Worm (Caenorhabditis elegans) whole organism, L4/young adult: Measurements from ENCODE around the gene bath-7.

Experiments used
- W03F9.2 ChIP-seq: fragments of 150-350 bp; optimal IDR thresholded peaks from 2 replicates; lab custom pipeline; 2014; ENCODE audit warnings: missing biosample characterization, missing genetic modification characterization
- dao-5 ChIP-seq: sonication (generic microtip); optimal IDR thresholded peaks from 2 replicates; lab custom pipeline; 2016; ENCODE audit warnings: missing genotype, missing genetic modification characterization, moderate library complexity, missing compliant biosample characterization
- him-1 ChIP-seq: sonication (generic microtip); optimal IDR thresholded peaks from 2 replicates; lab custom pipeline; 2016; ENCODE audit warnings: missing genotype, missing genetic modification reagents, missing genetic modification characterization, missing compliant biosample characterization

ce11 chrII:1875658-1876057 lies 45.3 kb downstream of the bath-7 start, which contains the start of gene math-13:
- no peak for TF ChIP-seq dao-5 (tag; lab: Kevin White, UChicago)
- no peak for TF ChIP-seq him-1 (tag; lab: Kevin White, UChicago)
- TF ChIP-seq W03F9.2 (tag; lab: Kevin White, UChicago) = no peak
